Fruit fly (Drosophila melanogaster) whole organism, embryonic: ENCODE measurements around the gene wda.

Experiments
- Adf1 ChIP-seq: fragments of 200-800 bp; sonication (Bioruptor generic); IDR thresholded peaks from 2 replicates; pipeline ENCODE4 v1.3.6; 2022; ENCODE audit warnings: missing biosample characterization, missing genetic modification characterization
- CG10462 ChIP-seq: fragments of 200-800 bp; sonication (Bioruptor generic); optimal IDR thresholded peaks from 2 replicates; lab custom pipeline; 2016; ENCODE audit warnings: missing biosample characterization, missing genetic modification characterization
- CG11085 ChIP-seq: fragments of 200-800 bp; sonication (Bioruptor generic); IDR thresholded peaks from 2 replicates; pipeline ENCODE4 v1.3.6; 2022; ENCODE audit warnings: missing biosample characterization, missing genetic modification characterization
- CG11504 ChIP-seq: fragments of 200-800 bp; sonication (Bioruptor generic); optimal IDR thresholded peaks from 3 replicates; lab custom pipeline; 2019; ENCODE audit warnings: missing biosample characterization, mild to moderate bottlenecking, missing genetic modification characterization, moderate library complexity
- CG11723 ChIP-seq: fragments of 200-800 bp; sonication (Bioruptor generic); optimal IDR thresholded peaks from 2 replicates; lab custom pipeline; 2017; ENCODE audit warnings: missing biosample characterization, mild to moderate bottlenecking, missing genetic modification characterization
- CG12155 ChIP-seq: fragments of 200-800 bp; sonication (Bioruptor generic); optimal IDR thresholded peaks from 3 replicates; lab custom pipeline; 2016; ENCODE audit warnings: missing biosample characterization, missing genetic modification characterization
- CG13775 ChIP-seq: fragments of 200-800 bp; sonication (Bioruptor generic); optimal IDR thresholded peaks from 3 replicates; lab custom pipeline; 2017; ENCODE audit warnings: missing biosample characterization, mild to moderate bottlenecking, missing genetic modification characterization
- CG14014 ChIP-seq: fragments of 200-800 bp; sonication (Bioruptor generic); IDR thresholded peaks from 2 replicates; pipeline ENCODE4 v1.3.6; 2022; ENCODE audit warnings: missing biosample characterization, missing genetic modification characterization
- CG14441 ChIP-seq: fragments of 200-800 bp; sonication (Bioruptor generic); IDR thresholded peaks from 2 replicates; pipeline ENCODE4 v1.3.6; 2022; ENCODE audit warnings: missing biosample characterization, missing genetic modification characterization
- CG16863 ChIP-seq: fragments of 200-800 bp; sonication (Bioruptor generic); optimal IDR thresholded peaks from 3 replicates; lab custom pipeline; 2016; ENCODE audit warnings: missing biosample characterization, missing genetic modification characterization
- CG18262 ChIP-seq: fragments of 200-800 bp; optimal IDR thresholded peaks from 3 replicates; lab custom pipeline; 2019; ENCODE audit warnings: missing biosample characterization, mild to moderate bottlenecking, missing genetic modification characterization, moderate library complexity
- CG1832 ChIP-seq: fragments of 200-800 bp; sonication (Bioruptor generic); optimal IDR thresholded peaks from 2 replicates; lab custom pipeline; 2017; ENCODE audit warnings: missing biosample characterization, mild to moderate bottlenecking, missing genetic modification characterization, inconsistent platforms
- CG18619 ChIP-seq: fragments of 200-800 bp; sonication (Bioruptor generic); optimal IDR thresholded peaks from 3 replicates; lab custom pipeline; 2017; ENCODE audit warnings: missing biosample characterization, mild to moderate bottlenecking, missing genetic modification characterization
- CG2712 ChIP-seq: fragments of 200-800 bp; optimal IDR thresholded peaks from 3 replicates; lab custom pipeline; 2019; ENCODE audit warnings: missing biosample characterization, mild to moderate bottlenecking, missing genetic modification characterization, moderate library complexity
- CG2889 ChIP-seq: fragments of 200-800 bp; sonication (Bioruptor generic); IDR thresholded peaks from 3 replicates; pipeline ENCODE4 v1.3.6; 2022; ENCODE audit warnings: missing biosample characterization, missing genetic modification characterization
- CG3847 ChIP-seq: fragments of 200-800 bp; sonication (Bioruptor generic); IDR thresholded peaks from 2 replicates; pipeline ENCODE4 v1.3.6; 2022; ENCODE audit warnings: missing biosample characterization, missing genetic modification characterization
- CG7839 ChIP-seq: fragments of 200-800 bp; sonication (Bioruptor generic); optimal IDR thresholded peaks from 3 replicates; lab custom pipeline; 2018; ENCODE audit warnings: missing biosample characterization, mild to moderate bottlenecking, missing genetic modification characterization, moderate library complexity
- CG8924 ChIP-seq: fragments of 200-800 bp; optimal IDR thresholded peaks from 3 replicates; lab custom pipeline; 2019; ENCODE audit warnings: missing biosample characterization, mild to moderate bottlenecking, missing genetic modification characterization, moderate library complexity
- D19B ChIP-seq: fragments of 200-800 bp; sonication (Bioruptor generic); optimal IDR thresholded peaks from 2 replicates; lab custom pipeline; 2017; ENCODE audit warnings: missing biosample characterization, mild to moderate bottlenecking, missing genetic modification characterization
- Dek ChIP-seq: fragments of 200-800 bp; sonication (Bioruptor generic); optimal IDR thresholded peaks from 3 replicates; lab custom pipeline; 2019; ENCODE audit warnings: missing biosample characterization, mild to moderate bottlenecking, missing genetic modification characterization, moderate library complexity
- Dip2 ChIP-seq: fragments of 200-800 bp; sonication (Bioruptor generic); IDR thresholded peaks from 2 replicates; pipeline ENCODE4 v1.3.6; 2022; ENCODE audit warnings: missing biosample characterization, missing genetic modification characterization
- Doc3 ChIP-seq: fragments of 200-800 bp; sonication (Bioruptor generic); IDR thresholded peaks from 3 replicates; pipeline ENCODE4 v1.3.6; 2022; ENCODE audit warnings: missing biosample characterization, missing genetic modification characterization; ENCODE audit not compliant: partially characterized antibody
- Fer3 ChIP-seq: fragments of 200-800 bp; sonication (Bioruptor generic); optimal IDR thresholded peaks from 2 replicates; lab custom pipeline; 2018; ENCODE audit warnings: missing biosample characterization, mild to moderate bottlenecking, missing genetic modification characterization, moderate library complexity
- Hr3 ChIP-seq: fragments of 200-800 bp; sonication (Bioruptor generic); optimal IDR thresholded peaks from 3 replicates; lab custom pipeline; 2016; ENCODE audit warnings: missing biosample characterization, missing genetic modification characterization
- Mad ChIP-seq: fragments of 200-800 bp; sonication (Bioruptor generic); optimal IDR thresholded peaks from 2 replicates; lab custom pipeline; 2016; ENCODE audit warnings: missing biosample characterization, missing genetic modification characterization
- Neu2 ChIP-seq: fragments of 200-800 bp; sonication (Bioruptor generic); optimal IDR thresholded peaks from 3 replicates; lab custom pipeline; 2016; ENCODE audit warnings: missing biosample characterization, missing genetic modification characterization, borderline replicate concordance
- Oli ChIP-seq: fragments of 200-800 bp; sonication (Bioruptor generic); optimal IDR thresholded peaks from 2 replicates; lab custom pipeline; 2018; ENCODE audit warnings: missing biosample characterization, mild to moderate bottlenecking, missing genetic modification characterization, moderate library complexity
- Ptx1 ChIP-seq: fragments of 200-800 bp; sonication (Bioruptor generic); IDR thresholded peaks from 2 replicates; pipeline ENCODE4 v1.3.6; 2022; ENCODE audit warnings: missing biosample characterization, missing genetic modification characterization
- Sin3A ChIP-seq: fragments of >200 bp; optimal IDR thresholded peaks from 2 replicates; lab custom pipeline; 2018
- Ssrp ChIP-seq: fragments of 200-800 bp; sonication (Bioruptor generic); optimal IDR thresholded peaks from 2 replicates; lab custom pipeline; 2018; ENCODE audit warnings: missing biosample characterization, mild to moderate bottlenecking, missing genetic modification characterization, moderate library complexity
- Taf1 ChIP-seq: fragments of 200-800 bp; sonication (Bioruptor generic); IDR thresholded peaks from 2 replicates; pipeline ENCODE4 v1.3.6; 2022; ENCODE audit warnings: missing biosample characterization, missing genetic modification characterization
- Vsx1 ChIP-seq: fragments of 200-800 bp; sonication (Bioruptor generic); optimal IDR thresholded peaks from 2 replicates; lab custom pipeline; 2017; ENCODE audit warnings: missing biosample characterization, mild to moderate bottlenecking, missing genetic modification characterization, missing genetic modification reagents
- ab ChIP-seq: fragments of 200-800 bp; sonication (Bioruptor generic); optimal IDR thresholded peaks from 2 replicates; lab custom pipeline; 2016; ENCODE audit warnings: missing biosample characterization, missing genetic modification characterization
- bigmax ChIP-seq: fragments of 200-800 bp; sonication (Bioruptor generic); optimal IDR thresholded peaks from 2 replicates; lab custom pipeline; 2018; ENCODE audit warnings: missing biosample characterization, mild to moderate bottlenecking, missing genetic modification characterization
- caup ChIP-seq: fragments of 200-800 bp; sonication (Bioruptor generic); optimal IDR thresholded peaks from 3 replicates; lab custom pipeline; 2017; ENCODE audit warnings: missing biosample characterization, mild to moderate bottlenecking, missing genetic modification characterization, moderate library complexity; ENCODE audit not compliant: severe bottlenecking
- cg ChIP-seq: fragments of 200-800 bp; sonication (Bioruptor generic); optimal IDR thresholded peaks from 3 replicates; lab custom pipeline; 2019; ENCODE audit warnings: missing biosample characterization, mild to moderate bottlenecking, missing genetic modification characterization, moderate library complexity
- chn ChIP-seq: fragments of 200-800 bp; sonication (Bioruptor generic); optimal IDR thresholded peaks from 2 replicates; lab custom pipeline; 2016; ENCODE audit warnings: missing biosample characterization, missing genetic modification characterization
- ci ChIP-seq: fragments of 200-800 bp; sonication (Bioruptor generic); IDR thresholded peaks from 3 replicates; pipeline ENCODE4 v1.3.6; 2022; ENCODE audit warnings: missing biosample characterization, missing genetic modification characterization
- da ChIP-seq: fragments of 200-800 bp; sonication (Bioruptor generic); optimal IDR thresholded peaks from 2 replicates; lab custom pipeline; 2016; ENCODE audit warnings: missing biosample characterization, missing genetic modification characterization
- dimm ChIP-seq: fragments of 200-800 bp; sonication (Bioruptor generic); IDR thresholded peaks from 2 replicates; pipeline ENCODE4 v1.3.6; 2022; ENCODE audit warnings: missing biosample characterization, missing genetic modification characterization
- disco-r ChIP-seq: fragments of 200-800 bp; sonication (Bioruptor generic); optimal IDR thresholded peaks from 2 replicates; lab custom pipeline; 2016; ENCODE audit warnings: missing biosample characterization, missing genetic modification characterization
- dmrt11E ChIP-seq: fragments of 200-800 bp; sonication (Bioruptor generic); optimal IDR thresholded peaks from 3 replicates; lab custom pipeline; 2018; ENCODE audit warnings: missing biosample characterization, mild to moderate bottlenecking, missing genetic modification characterization, moderate library complexity
- gcm ChIP-seq: fragments of 200-800 bp; sonication (Bioruptor generic); optimal IDR thresholded peaks from 2 replicates; lab custom pipeline; 2019; ENCODE audit warnings: missing biosample characterization, mild to moderate bottlenecking, missing genetic modification characterization, moderate library complexity
- gsb-n ChIP-seq: fragments of 200-800 bp; sonication (Bioruptor generic); optimal IDR thresholded peaks from 3 replicates; lab custom pipeline; 2018; ENCODE audit warnings: missing biosample characterization, mild to moderate bottlenecking, missing genetic modification characterization
- gt ChIP-seq: fragments of 200-800 bp; sonication (Bioruptor generic); IDR thresholded peaks from 2 replicates; pipeline ENCODE4 v1.3.6; 2022; ENCODE audit warnings: missing biosample characterization, missing genetic modification characterization
- knrl ChIP-seq: fragments of 200-800 bp; sonication (Bioruptor generic); IDR thresholded peaks from 3 replicates; pipeline ENCODE4 v1.3.6; 2022; ENCODE audit warnings: missing biosample characterization, missing genetic modification characterization; ENCODE audit not compliant: partially characterized antibody
- nerfin-1 ChIP-seq: fragments of 200-800 bp; sonication (Bioruptor generic); optimal IDR thresholded peaks from 3 replicates; lab custom pipeline; 2019; ENCODE audit warnings: missing biosample characterization, mild to moderate bottlenecking, missing genetic modification characterization, moderate library complexity
- row ChIP-seq: fragments of 200-800 bp; sonication (Bioruptor generic); IDR thresholded peaks from 3 replicates; pipeline ENCODE4 v1.3.6; 2022; ENCODE audit warnings: missing biosample characterization, missing genetic modification characterization
- stwl ChIP-seq: fragments of 200-800 bp; sonication (Bioruptor generic); optimal IDR thresholded peaks from 3 replicates; lab custom pipeline; 2018; ENCODE audit warnings: missing biosample characterization, mild to moderate bottlenecking, missing genetic modification characterization, moderate library complexity
- tup ChIP-seq: fragments of 200-800 bp; sonication (Bioruptor generic); optimal IDR thresholded peaks from 2 replicates; lab custom pipeline; 2016; ENCODE audit warnings: missing biosample characterization, mild to moderate bottlenecking, missing genetic modification characterization, moderate library complexity

wda gene

DNA sequence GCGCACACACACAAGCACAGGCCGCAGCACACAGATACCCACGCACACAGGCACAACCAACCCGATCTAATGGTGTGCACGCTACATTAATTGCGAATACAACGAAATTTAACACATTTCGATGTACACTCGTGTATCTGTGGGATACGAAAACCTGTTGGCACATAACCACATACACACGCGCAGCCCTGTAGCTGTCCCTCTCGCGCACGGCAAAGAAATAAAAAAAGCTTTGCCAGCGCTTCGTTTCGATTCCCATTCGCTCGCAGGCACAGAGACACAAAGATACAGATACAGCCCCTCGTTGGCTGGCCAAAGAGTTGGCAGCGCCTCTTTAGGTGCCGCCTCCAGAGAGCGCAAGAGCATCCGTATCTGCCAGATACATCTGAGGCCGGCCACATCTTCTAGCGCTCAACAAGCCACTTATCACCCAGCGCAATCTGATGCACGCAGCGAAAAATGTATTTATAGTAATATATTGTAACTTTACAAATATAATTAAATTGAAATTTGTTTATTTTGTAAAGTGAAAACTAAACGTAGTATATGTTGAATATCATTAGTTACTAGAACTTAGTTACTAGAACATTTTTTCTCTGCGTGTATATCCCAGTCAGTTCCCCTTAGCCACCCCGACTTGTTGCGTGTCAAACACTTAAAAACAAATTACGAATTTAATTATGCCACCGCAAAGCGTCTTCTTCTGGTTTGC lies 35.3 kb upstream of the wda start (continued):
- TF ChIP-seq tup (no peak), Neu2 (GFP tag; lab: Kevin White, UChicago) (no peak), stwl (tag; lab: Kevin White, UChicago) (no peak), CG13775 (GFP tag; lab: Kevin White, UChicago) (peak; percentile 56), Dip2 (GFP tag; lab: Robert Waterston, UW) (no peak), Vsx1 (GFP tag; lab: Kevin White, UChicago) (peak; percentile 37), CG11504 (no peak), CG3847 (GFP tag; lab: Robert Waterston, UW) (peak; percentile 38), gt (no peak), CG18262 (tag; lab: Kevin White, UChicago) (peak; percentile 79), gsb-n (tag; lab: Kevin White, UChicago) (peak; percentile 42), CG12155 (peak; percentile 15), caup (GFP tag; lab: Kevin White, UChicago) (no peak), dimm (no peak), CG7839 (tag; lab: Kevin White, UChicago) (peak; percentile 52), CG16863 (GFP tag; lab: Kevin White, UChicago) (no peak), Oli (peak; percentile 38), D19B (GFP tag; lab: Kevin White, UChicago) (no peak), Ptx1 (GFP tag; lab: Robert Waterston, UW) (peak; percentile 63), dmrt11E (tag; lab: Kevin White, UChicago) (peak; percentile 79), ab (no peak), CG2712 (tag; lab: Kevin White, UChicago) (peak; percentile 85), Doc3 (GFP tag; lab: Robert Waterston, UW) (no peak), disco-r (GFP tag; lab: Kevin White, UChicago) (no peak), ci (GFP tag; lab: Robert Waterston, UW) (peak; percentile 81), bigmax (GFP tag; lab: Kevin White, UChicago) (no peak), CG10462 (GFP tag; lab: Kevin White, UChicago) (no peak), Dek (tag; lab: Kevin White, UChicago) (no peak), Adf1 (peak; percentile 70; the same call in 1 of the 2 replicates), gcm (GFP tag; lab: Kevin White, UChicago) (peak; percentile 47), knrl (no peak), Taf1 (GFP tag; lab: Robert Waterston, UW) (no peak), CG11723 (no peak), CG18619 (GFP tag; lab: Kevin White, UChicago) (no peak), chn (peak; percentile 9), Fer3 (tag; lab: Kevin White, UChicago) (no peak), cg (GFP tag; lab: Kevin White, UChicago) (peak; percentile 98), CG14441 (GFP tag; lab: Robert Waterston, UW) (peak; percentile 55), Ssrp (tag; lab: Kevin White, UChicago) (peak; percentile 58), CG2889 (GFP tag; lab: Robert Waterston, UW) (no peak), Sin3A (no peak), nerfin-1 (tag; lab: Kevin White, UChicago) (peak; percentile 35), row (GFP tag; lab: Robert Waterston, UW) (peak; percentile 75), Mad (GFP tag; lab: Kevin White, UChicago) (peak; percentile 31), da (GFP tag; lab: Kevin White, UChicago) (no peak), CG11085 (GFP tag; lab: Robert Waterston, UW) (peak; percentile 43; the same call in 1 of the 2 replicates), CG8924 (peak; percentile 31), CG1832 (GFP tag; lab: Kevin White, UChicago) (peak; percentile 70), Hr3 (GFP tag; lab: Kevin White, UChicago) (peak; percentile 45), CG14014 (GFP tag; lab: Robert Waterston, UW) (peak; percentile 47; the same call in 1 of the 2 replicates)
